Fruit fly (Drosophila melanogaster) whole organism, pupa: ENCODE measurements around the gene CG15531.

Experiments used
- CG10348 ChIP-seq: fragments of 200-800 bp; sonication (Bioruptor generic); IDR thresholded peaks from 2 replicates; pipeline ENCODE4 v1.3.6; 2022; ENCODE audit warnings: missing biosample characterization, missing genetic modification characterization
- CG12605 ChIP-seq: fragments of 200-800 bp; sonication (Bioruptor generic); IDR thresholded peaks from 2 replicates; pipeline ENCODE4 v1.3.6; 2022; ENCODE audit warnings: missing biosample characterization, missing genetic modification characterization
- CG15710 ChIP-seq: fragments of 200-800 bp; sonication (Bioruptor generic); optimal IDR thresholded peaks from 2 replicates; lab custom pipeline; 2018; ENCODE audit warnings: missing biosample characterization, mild to moderate bottlenecking, missing genetic modification characterization, moderate library complexity
- CG4496 ChIP-seq: fragments of 200-800 bp; sonication (Bioruptor generic); IDR thresholded peaks from 3 replicates; pipeline ENCODE4 v1.3.6; 2022; ENCODE audit warnings: missing biosample characterization, missing genetic modification characterization
- CG9948 ChIP-seq: fragments of 200-800 bp; sonication (Bioruptor generic); optimal IDR thresholded peaks from 2 replicates; lab custom pipeline; 2018; ENCODE audit warnings: missing biosample characterization, mild to moderate bottlenecking, missing genetic modification characterization, moderate library complexity
- EcR ChIP-seq: fragments of 200-800 bp; sonication (Bioruptor generic); optimal IDR thresholded peaks from 3 replicates; lab custom pipeline; 2019; ENCODE audit warnings: missing biosample characterization, missing genetic modification characterization, mild to moderate bottlenecking, moderate library complexity, missing genetic modification reagents
- fd96Ca ChIP-seq: fragments of 200-800 bp; sonication (Bioruptor generic); IDR thresholded peaks from 3 replicates; pipeline ENCODE4 v1.3.6; 2022; ENCODE audit warnings: missing biosample characterization, missing genetic modification characterization
- rn ChIP-seq: fragments of 200-800 bp; sonication (Bioruptor generic); IDR thresholded peaks from 2 replicates; pipeline ENCODE4 v1.3.6; 2022; ENCODE audit warnings: missing biosample characterization, missing genetic modification characterization

DNA sequence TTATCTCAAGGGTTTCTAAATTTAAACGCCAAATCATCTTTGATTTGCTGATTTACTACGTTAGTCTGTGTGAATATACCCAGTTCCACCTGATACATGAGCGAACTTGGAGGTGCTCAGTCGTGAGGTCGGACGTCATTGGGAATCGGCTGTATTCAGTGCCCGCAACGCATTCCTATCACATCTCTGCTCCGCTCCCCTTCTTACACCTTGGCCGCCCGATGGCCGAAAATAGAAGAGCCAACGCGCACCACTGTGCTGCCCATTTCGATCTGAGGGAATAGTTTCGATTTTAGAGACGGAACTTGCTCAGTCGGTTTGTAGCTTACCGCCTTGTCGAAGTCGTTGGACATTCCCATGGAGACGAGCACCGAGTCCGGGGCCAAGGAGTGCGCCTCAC lies 19.7 kb downstream of the CG15531 start:
- TF ChIP-seq rn (GFP tag; lab: Robert Waterston, UW) (no peak), CG12605 (GFP tag; lab: Robert Waterston, UW) (no peak), CG10348 (GFP tag; lab: Robert Waterston, UW) (no peak), EcR (GFP tag; lab: Kevin White, UChicago) (no peak), CG9948 (no peak), CG15710 (tag; lab: Kevin White, UChicago) (no peak), fd96Ca (GFP tag; lab: Robert Waterston, UW) (no peak), CG4496 (GFP tag; lab: Robert Waterston, UW) (no peak)
